Worm (Caenorhabditis elegans): ENCODE data around the gene acly-1.
A peak's percentile ranks its signal among the peaks of the same experiment; 100 is the strongest.

The acly-1 gene

ce11 chrX:1446593-1447141 is 32.7 kb upstream of the acly-1 start, which contains the start of gene zfp-3:
Gene zfp-3 (minus strand): TSS chrX:1446643.
- TF ChIP-seq aly-1 (tag; optimal IDR thresholded peaks at IDR 0.05) (peak; percentile 63), F13C5.2 (tag; optimal IDR thresholded peaks at IDR 0.05) (peak; percentile 70), tra-4 (tag; optimal IDR thresholded peaks at IDR 0.05) (no peak), ceh-13 (GFP tag; optimal IDR thresholded peaks at IDR 0.05) (no peak), tbx-11 (GFP tag; IDR thresholded peaks at IDR 0.05) (no peak), hmg-4 (GFP tag; optimal IDR thresholded peaks at IDR 0.05) (peak; percentile 75), flt-1 (GFP tag; IDR thresholded peaks at IDR 0.05) (no peak)

ce11 chrX:1450352-1450818 is 29.0 kb upstream of the acly-1 start, which contains the start of gene W05H7.1:
Gene W05H7.1 (plus strand): TSS chrX:1450768.
- TF ChIP-seq ets-7 (tag; optimal IDR thresholded peaks at IDR 0.05) (no peak), ceh-13 (GFP tag; optimal IDR thresholded peaks at IDR 0.05) (no peak), flt-1 (GFP tag; IDR thresholded peaks at IDR 0.05) (no peak), pes-1 (GFP tag; IDR thresholded peaks at IDR 0.05) (no peak), hnd-1 (tag; optimal IDR thresholded peaks at IDR 0.05) (no peak), hmg-4 (GFP tag; optimal IDR thresholded peaks at IDR 0.05) (peak; percentile 50), tbx-11 (GFP tag; IDR thresholded peaks at IDR 0.05) (no peak), ceh-36 (tag; optimal IDR thresholded peaks at IDR 0.05) (no peak)

ce11 chrX:1451240-1451639 is 28.1 kb upstream of the acly-1 start:
- no peak for TF ChIP-seq aly-1 (tag; optimal IDR thresholded peaks at IDR 0.05)
- no peak for TF ChIP-seq tbx-37 (GFP tag; conservative IDR thresholded peaks at IDR 0.05)
- no peak for TF ChIP-seq pes-1 (GFP tag; IDR thresholded peaks at IDR 0.05)
- TF ChIP-seq tbx-11 (GFP tag; IDR thresholded peaks at IDR 0.05) = no peak

ce11 chrX:1451816-1452602 is 27.3 kb upstream of the acly-1 start:
- no peak for TF ChIP-seq ceh-13 (GFP tag; optimal IDR thresholded peaks at IDR 0.05)
- no peak for TF ChIP-seq F13C5.2 (tag; optimal IDR thresholded peaks at IDR 0.05)
- TF ChIP-seq sea-1 (GFP tag; conservative IDR thresholded peaks at IDR 0.05) = no peak
- TF ChIP-seq aly-1 (tag; optimal IDR thresholded peaks at IDR 0.05) = no peak
- TF ChIP-seq ceh-36 (tag; optimal IDR thresholded peaks at IDR 0.05) = no peak

- no peak for TF ChIP-seq tbx-11 (GFP tag; IDR thresholded peaks at IDR 0.05)
- TF ChIP-seq ceh-36 (tag; optimal IDR thresholded peaks at IDR 0.05) = no peak
- no peak for TF ChIP-seq B0310.2 (tag; optimal IDR thresholded peaks at IDR 0.05)
- no peak for TF ChIP-seq sea-1 (GFP tag; conservative IDR thresholded peaks at IDR 0.05)
- TF ChIP-seq ceh-13 (GFP tag; optimal IDR thresholded peaks at IDR 0.05) = no peak
- TF ChIP-seq hmg-4 (GFP tag; optimal IDR thresholded peaks at IDR 0.05) = no peak
- no peak for TF ChIP-seq hnd-1 (tag; optimal IDR thresholded peaks at IDR 0.05)
- TF ChIP-seq tbx-37 (GFP tag; conservative IDR thresholded peaks at IDR 0.05) = no peak
- no peak for TF ChIP-seq ama-1 (optimal IDR thresholded peaks at IDR 0.05)
Measured at ce11 chrX:1453770-1454169, 25.6 kb upstream of the acly-1 start, which contains the start of gene cebp-1. Gene cebp-1 (minus strand): TSS chrX:1453868.

- TF ChIP-seq pes-1 (GFP tag; IDR thresholded peaks at IDR 0.05) = no peak
- peak; percentile 79 for TF ChIP-seq hmg-4 (GFP tag; optimal IDR thresholded peaks at IDR 0.05)
- peak; percentile 67; the same call in 1 of the 2 replicates for TF ChIP-seq scrt-1 (GFP tag; IDR thresholded peaks at IDR 0.05)
Measured at ce11 chrX:1454385-1454784, 25.0 kb upstream of the acly-1 start.

- TF ChIP-seq ceh-13 (GFP tag; optimal IDR thresholded peaks at IDR 0.05) = no peak
- TF ChIP-seq ceh-36 (tag; optimal IDR thresholded peaks at IDR 0.05) = no peak
- no peak for TF ChIP-seq hmbx-1 (tag; optimal IDR thresholded peaks at IDR 0.05)
- TF ChIP-seq hnd-1 (tag; optimal IDR thresholded peaks at IDR 0.05) = no peak
- TF ChIP-seq hmg-4 (GFP tag; optimal IDR thresholded peaks at IDR 0.05) = no peak
- no peak for TF ChIP-seq B0310.2 (tag; optimal IDR thresholded peaks at IDR 0.05)
- TF ChIP-seq flt-1 (GFP tag; IDR thresholded peaks at IDR 0.05) = no peak
- no peak for TF ChIP-seq ama-1 (optimal IDR thresholded peaks at IDR 0.05)
- no peak for TF ChIP-seq aly-1 (tag; optimal IDR thresholded peaks at IDR 0.05)
- TF ChIP-seq tra-4 (tag; optimal IDR thresholded peaks at IDR 0.05) = no peak
- no peak for TF ChIP-seq F13C5.2 (tag; optimal IDR thresholded peaks at IDR 0.05)
- no peak for TF ChIP-seq sea-1 (GFP tag; conservative IDR thresholded peaks at IDR 0.05)
- TF ChIP-seq tbx-37 (GFP tag; conservative IDR thresholded peaks at IDR 0.05) = no peak
- TF ChIP-seq ets-7 (tag; optimal IDR thresholded peaks at IDR 0.05) = no peak
- TF ChIP-seq pes-1 (GFP tag; IDR thresholded peaks at IDR 0.05) = no peak
- no peak for TF ChIP-seq scrt-1 (GFP tag; IDR thresholded peaks at IDR 0.05)
- TF ChIP-seq tbx-11 (GFP tag; IDR thresholded peaks at IDR 0.05) = no peak
Measured at ce11 chrX:1456350-1457080, 22.8 kb upstream of the acly-1 start.

- TF ChIP-seq hmg-4 (GFP tag; optimal IDR thresholded peaks at IDR 0.05) (no peak), tbx-37 (GFP tag; conservative IDR thresholded peaks at IDR 0.05) (no peak), ama-1 (optimal IDR thresholded peaks at IDR 0.05) (no peak), F13C5.2 (tag; optimal IDR thresholded peaks at IDR 0.05) (no peak), ceh-36 (tag; optimal IDR thresholded peaks at IDR 0.05) (no peak), tbx-11 (GFP tag; IDR thresholded peaks at IDR 0.05) (no peak), sea-1 (GFP tag; conservative IDR thresholded peaks at IDR 0.05) (no peak), B0310.2 (tag; optimal IDR thresholded peaks at IDR 0.05) (no peak)
Measured at ce11 chrX:1458793-1459192, 20.5 kb upstream of the acly-1 start, which contains the start of gene D1005.2. Gene D1005.2 (plus strand): TSS chrX:1459022.
